Worm (Caenorhabditis elegans): ENCODE data around the gene T28H11.8.
"Not testable (repeated sequence)": the region's sequence is repeated elsewhere in the genome, so short reads cannot be mapped to it uniquely, and the experiment has no call there.

DNA sequence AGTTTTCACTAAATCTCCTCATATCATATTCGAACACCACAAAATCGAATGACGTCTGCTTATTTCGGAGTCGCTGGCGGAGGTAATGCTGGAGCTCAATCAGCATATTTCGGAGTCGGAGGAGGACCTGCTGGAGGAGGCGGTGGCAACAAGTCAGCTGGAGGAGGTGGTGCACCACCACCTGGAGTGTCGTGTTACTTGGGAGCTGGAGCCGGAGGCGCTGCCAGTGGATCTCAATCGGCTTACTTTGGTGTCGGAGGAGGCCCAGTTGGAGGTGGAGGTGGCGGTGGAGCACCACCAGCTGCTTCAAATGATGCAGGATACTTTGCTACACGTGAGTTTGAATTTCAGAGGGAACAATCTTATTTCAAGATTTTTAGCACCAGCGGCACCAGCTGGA is 4.0 kb downstream of the T28H11.8 start, which contains the start of gene ssq-4:
- TF ChIP-seq tbx-37 (GFP tag; conservative IDR thresholded peaks at IDR 0.05); ama-1 (optimal IDR thresholded peaks at IDR 0.05); flt-1 (GFP tag; IDR thresholded peaks at IDR 0.05); hmbx-1 (tag; optimal IDR thresholded peaks at IDR 0.05); ceh-13 (GFP tag; optimal IDR thresholded peaks at IDR 0.05); hnd-1 (tag; optimal IDR thresholded peaks at IDR 0.05); B0310.2 (tag; optimal IDR thresholded peaks at IDR 0.05); ets-7 (tag; optimal IDR thresholded peaks at IDR 0.05); sea-1 (GFP tag; conservative IDR thresholded peaks at IDR 0.05); ceh-36 (tag; optimal IDR thresholded peaks at IDR 0.05); tra-4 (tag; optimal IDR thresholded peaks at IDR 0.05): not testable (repeated sequence)
